Worm (Caenorhabditis elegans) whole organism, mixed stage, embryonic: ENCODE results near the gene dach-1.

Experiments
- bed-3 ChIP-seq: fragments of 200-800 bp; sonication (Bioruptor generic); optimal IDR thresholded peaks from 3 replicates; lab custom pipeline; 2018; ENCODE audit warnings: mild to moderate bottlenecking, missing genetic modification characterization, moderate library complexity, missing compliant biosample characterization
- blmp-1 ChIP-seq: fragments of 150-350 bp; optimal IDR thresholded peaks from 2 replicates; lab custom pipeline; 2014; ENCODE audit warnings: missing biosample characterization, missing genetic modification characterization
- ceh-39 ChIP-seq: fragments of 150-350 bp; optimal IDR thresholded peaks from 2 replicates; lab custom pipeline; 2014; ENCODE audit warnings: missing biosample characterization, missing genetic modification characterization
- ceh-43 ChIP-seq: fragments of 200-800 bp; sonication (Bioruptor generic); optimal IDR thresholded peaks from 2 replicates; lab custom pipeline; 2018; ENCODE audit warnings: mild to moderate bottlenecking, missing genetic modification characterization, moderate library complexity, missing compliant biosample characterization
- ceh-83 ChIP-seq: fragments of 200-800 bp; sonication (Bioruptor generic); optimal IDR thresholded peaks from 2 replicates; lab custom pipeline; 2018; ENCODE audit warnings: mild to moderate bottlenecking, missing genetic modification characterization, missing compliant biosample characterization
- ces-1 ChIP-seq: fragments of 150-350 bp; optimal IDR thresholded peaks from 2 replicates; lab custom pipeline; 2014; ENCODE audit warnings: missing biosample characterization, missing genetic modification reagents, missing genetic modification characterization
- cnd-1 ChIP-seq: fragments of 200-800 bp; sonication (Bioruptor generic); optimal IDR thresholded peaks from 2 replicates; lab custom pipeline; 2018; ENCODE audit warnings: mild to moderate bottlenecking, missing genetic modification characterization, missing compliant biosample characterization
- elt-1 ChIP-seq: sonication (generic microtip); optimal IDR thresholded peaks from 2 replicates; lab custom pipeline; 2017; ENCODE audit warnings: missing genetic modification characterization, mild to moderate bottlenecking, missing compliant biosample characterization, antibody characterized with exemption, moderate library complexity, borderline replicate concordance; ENCODE audit not compliant: insufficient read depth
- elt-3 ChIP-seq: fragments of 150-350 bp; optimal IDR thresholded peaks from 2 replicates; lab custom pipeline; 2014; ENCODE audit warnings: missing biosample characterization, missing genetic modification characterization
- flh-1 ChIP-seq: fragments of 200-800 bp; sonication (Bioruptor generic); optimal IDR thresholded peaks from 2 replicates; lab custom pipeline; 2018; ENCODE audit warnings: mild to moderate bottlenecking, missing genetic modification characterization, moderate library complexity, missing compliant biosample characterization
- ham-2 ChIP-seq: fragments of 200-800 bp; sonication (Bioruptor generic); optimal IDR thresholded peaks from 2 replicates; lab custom pipeline; 2018; ENCODE audit warnings: mild to moderate bottlenecking, missing genetic modification characterization, missing compliant biosample characterization
- lin-13 ChIP-seq: fragments of 150-350 bp; optimal IDR thresholded peaks from 2 replicates; lab custom pipeline; 2014; ENCODE audit warnings: missing biosample characterization, missing genetic modification characterization
- lin-32 ChIP-seq: fragments of 200-800 bp; sonication (Bioruptor generic); optimal IDR thresholded peaks from 2 replicates; lab custom pipeline; 2018; ENCODE audit warnings: mild to moderate bottlenecking, missing genetic modification characterization, missing compliant biosample characterization
- lsy-2 ChIP-seq: fragments of 150-350 bp; optimal IDR thresholded peaks from 2 replicates; lab custom pipeline; 2014; ENCODE audit warnings: missing biosample characterization, missing genetic modification characterization
- mab-5 ChIP-seq: fragments of 150-350 bp; optimal IDR thresholded peaks from 2 replicates; lab custom pipeline; 2014; ENCODE audit warnings: missing biosample characterization, missing genetic modification characterization
- mep-1 ChIP-seq: fragments of 150-350 bp; optimal IDR thresholded peaks from 2 replicates; lab custom pipeline; 2017; ENCODE audit warnings: missing biosample characterization, missing genetic modification reagents, missing genetic modification characterization, inconsistent platforms
- mls-2 ChIP-seq: sonication (generic microtip); optimal IDR thresholded peaks from 2 replicates; lab custom pipeline; 2016; ENCODE audit warnings: mild to moderate bottlenecking, missing genetic modification characterization, moderate library complexity, missing compliant biosample characterization
- nhr-12 ChIP-seq: fragments of 150-350 bp; optimal IDR thresholded peaks from 2 replicates; lab custom pipeline; 2014; ENCODE audit warnings: missing biosample characterization, missing genetic modification characterization
- nhr-2 ChIP-seq: fragments of 150-350 bp; optimal IDR thresholded peaks from 2 replicates; lab custom pipeline; 2014; ENCODE audit warnings: missing biosample characterization, missing genetic modification characterization
- nhr-237 ChIP-seq: fragments of 150-350 bp; optimal IDR thresholded peaks from 2 replicates; lab custom pipeline; 2014; ENCODE audit warnings: missing biosample characterization, missing genetic modification characterization
- nhr-28 ChIP-seq: fragments of 150-350 bp; optimal IDR thresholded peaks from 2 replicates; lab custom pipeline; 2014; ENCODE audit warnings: missing biosample characterization, missing genetic modification characterization
- nhr-76 ChIP-seq: sonication (generic microtip); optimal IDR thresholded peaks from 2 replicates; lab custom pipeline; 2017; ENCODE audit warnings: missing biosample characterization, missing genetic modification characterization
- pha-4 ChIP-seq: fragments of 150-350 bp; optimal IDR thresholded peaks from 2 replicates; lab custom pipeline; 2018; ENCODE audit warnings: missing biosample characterization, missing genetic modification reagents, missing genetic modification characterization
- sem-2 ChIP-seq: fragments of 200-800 bp; sonication (Bioruptor generic); optimal IDR thresholded peaks from 2 replicates; lab custom pipeline; 2018; ENCODE audit warnings: mild to moderate bottlenecking, missing genetic modification characterization, missing compliant biosample characterization
- snpc-4 ChIP-seq: fragments of 150-350 bp; optimal IDR thresholded peaks from 2 replicates; lab custom pipeline; 2014; ENCODE audit warnings: missing biosample characterization, missing genetic modification characterization
- sptf-1 ChIP-seq: sonication (generic microtip); optimal IDR thresholded peaks from 2 replicates; lab custom pipeline; 2017; ENCODE audit warnings: mild to moderate bottlenecking, missing genetic modification characterization, moderate library complexity, missing compliant biosample characterization
- tbx-8 ChIP-seq: fragments of 200-800 bp; sonication (Bioruptor generic); optimal IDR thresholded peaks from 2 replicates; lab custom pipeline; 2018; ENCODE audit warnings: mild to moderate bottlenecking, missing genetic modification characterization, moderate library complexity, missing compliant biosample characterization
- unc-120 ChIP-seq: sonication (generic microtip); optimal IDR thresholded peaks from 2 replicates; lab custom pipeline; 2017; ENCODE audit warnings: missing genetic modification characterization, missing compliant biosample characterization; ENCODE audit not compliant: poor library complexity, severe bottlenecking
- unc-39 ChIP-seq: fragments of 150-350 bp; optimal IDR thresholded peaks from 2 replicates; lab custom pipeline; 2014; ENCODE audit warnings: missing biosample characterization, missing genetic modification characterization
- unc-62 ChIP-seq: fragments of 150-350 bp; optimal IDR thresholded peaks from 2 replicates; lab custom pipeline; 2014; ENCODE audit warnings: missing biosample characterization, missing genetic modification reagents, missing genetic modification characterization
- ztf-11 ChIP-seq: fragments of 150-350 bp; optimal IDR thresholded peaks from 2 replicates; lab custom pipeline; 2014; ENCODE audit warnings: missing biosample characterization, missing genetic modification characterization

dach-1 gene

ce11 chrV:3979053-3979452, 29.2 kb downstream of the dach-1 start, which contains the start of gene nlp-34:
Gene nlp-34 (minus strand): TSS chrV:3979134.
- TF ChIP-seq mep-1 (tag; lab: Kevin White, UChicago) = no peak
- TF ChIP-seq ham-2 (GFP tag; lab: Kevin White, UChicago) = no peak
- no peak for TF ChIP-seq lsy-2
- no peak for TF ChIP-seq snpc-4 (tag; lab: Kevin White, UChicago)
- TF ChIP-seq ceh-83 = no peak

- TF ChIP-seq mab-5 (tag; lab: Kevin White, UChicago) (no peak), unc-120 (tag; lab: Kevin White, UChicago) (no peak), snpc-4 (tag; lab: Kevin White, UChicago) (no peak), nhr-76 (tag; lab: Kevin White, UChicago) (no peak), ceh-43 (GFP tag; lab: Kevin White, UChicago) (no peak), unc-62 (no peak), ceh-39 (no peak), lsy-2 (no peak), flh-1 (GFP tag; lab: Kevin White, UChicago) (no peak), lin-13 (tag; lab: Kevin White, UChicago) (no peak), elt-3 (tag; lab: Kevin White, UChicago) (peak; percentile 93), tbx-8 (GFP tag; lab: Kevin White, UChicago) (no peak), blmp-1 (tag; lab: Kevin White, UChicago) (no peak), nhr-237 (peak; percentile 15), ces-1 (no peak), nhr-12 (tag; lab: Kevin White, UChicago) (no peak), ztf-11 (no peak), unc-39 (no peak), elt-1 (tag; lab: Kevin White, UChicago) (peak; percentile 13), bed-3 (GFP tag; lab: Kevin White, UChicago) (no peak), sem-2 (GFP tag; lab: Kevin White, UChicago) (no peak), nhr-28 (tag; lab: Kevin White, UChicago) (no peak), ceh-83 (no peak), mls-2 (tag; lab: Kevin White, UChicago) (no peak), pha-4 (tag; lab: Kevin White, UChicago) (no peak)
Observed at ce11 chrV:3979819-3980218, 30.0 kb downstream of the dach-1 start, which contains the start of gene nlp-31. Gene nlp-31 (plus strand): TSS chrV:3980055.

ce11 chrV:3980228-3980933, 30.6 kb downstream of the dach-1 start:
- TF ChIP-seq nhr-237 (no peak), tbx-8 (GFP tag; lab: Kevin White, UChicago) (no peak), elt-3 (tag; lab: Kevin White, UChicago) (no peak), mab-5 (tag; lab: Kevin White, UChicago) (no peak), nhr-28 (tag; lab: Kevin White, UChicago) (no peak), nhr-12 (tag; lab: Kevin White, UChicago) (no peak), nhr-2 (tag; lab: Kevin White, UChicago) (no peak), sptf-1 (tag; lab: Kevin White, UChicago) (no peak), ham-2 (GFP tag; lab: Kevin White, UChicago) (no peak), snpc-4 (tag; lab: Kevin White, UChicago) (no peak), lin-13 (tag; lab: Kevin White, UChicago) (no peak), mls-2 (tag; lab: Kevin White, UChicago) (no peak), ceh-83 (no peak), blmp-1 (tag; lab: Kevin White, UChicago) (no peak), ceh-39 (no peak), unc-62 (no peak), cnd-1 (no peak), unc-120 (tag; lab: Kevin White, UChicago) (no peak), flh-1 (GFP tag; lab: Kevin White, UChicago) (no peak)

- TF ChIP-seq sem-2 (GFP tag; lab: Kevin White, UChicago) (no peak), nhr-76 (tag; lab: Kevin White, UChicago) (no peak), ces-1 (no peak), lsy-2 (no peak), ceh-39 (no peak), sptf-1 (tag; lab: Kevin White, UChicago) (no peak), snpc-4 (tag; lab: Kevin White, UChicago) (no peak), lin-32 (no peak), lin-13 (tag; lab: Kevin White, UChicago) (no peak), unc-120 (tag; lab: Kevin White, UChicago) (no peak), nhr-12 (tag; lab: Kevin White, UChicago) (no peak), elt-3 (tag; lab: Kevin White, UChicago) (no peak), pha-4 (tag; lab: Kevin White, UChicago) (no peak), nhr-237 (no peak), unc-39 (no peak), ztf-11 (no peak), mab-5 (tag; lab: Kevin White, UChicago) (no peak)
- TF ChIP-seq, all 35 proteins: peak for 0
Observed at ce11 chrV:3981680-3982079, 31.9 kb downstream of the dach-1 start, which contains the start of gene nlp-30. Gene nlp-30 (plus strand): TSS chrV:3981980.
